Worm (Caenorhabditis elegans) whole organism, L2 larva: ENCODE results near the gene sdz-19.

Source experiments
- C34F6.9 ChIP-seq: fragments of 150-350 bp; optimal IDR thresholded peaks from 2 replicates; lab custom pipeline; 2014; ENCODE audit warnings: missing biosample characterization, missing genetic modification characterization
- F13H6.1 ChIP-seq: sonication (generic microtip); optimal IDR thresholded peaks from 2 replicates; lab custom pipeline; 2016; ENCODE audit warnings: missing genetic modification characterization, missing compliant biosample characterization
- R02D3.7 ChIP-seq: fragments of 150-350 bp; optimal IDR thresholded peaks from 2 replicates; lab custom pipeline; 2014; ENCODE audit warnings: missing biosample characterization, missing genetic modification characterization
- Y55F3AM.14 ChIP-seq: fragments of 200-800 bp; sonication (Bioruptor generic); optimal IDR thresholded peaks from 2 replicates; lab custom pipeline; 2018; ENCODE audit warnings: mild to moderate bottlenecking, missing genetic modification characterization, missing compliant biosample characterization
- ZK546.5 ChIP-seq: sonication (generic microtip); optimal IDR thresholded peaks from 2 replicates; lab custom pipeline; 2017; ENCODE audit warnings: missing biosample characterization, missing genetic modification characterization
- alr-1 ChIP-seq: fragments of 150-350 bp; optimal IDR thresholded peaks from 2 replicates; lab custom pipeline; 2014; ENCODE audit warnings: missing biosample characterization, missing genetic modification characterization
- aly-2 ChIP-seq: fragments of 150-350 bp; optimal IDR thresholded peaks from 2 replicates; lab custom pipeline; 2014; ENCODE audit warnings: missing biosample characterization, missing genetic modification characterization
- ama-1 ChIP-seq: fragments of 150-350 bp; optimal IDR thresholded peaks from 2 replicates; lab custom pipeline; 2018; ENCODE audit warnings: inconsistent platforms
- blmp-1 ChIP-seq: sonication (generic microtip); optimal IDR thresholded peaks from 2 replicates; lab custom pipeline; 2017; ENCODE audit warnings: missing genetic modification characterization, mild to moderate bottlenecking, missing compliant biosample characterization, antibody characterized with exemption, moderate library complexity; ENCODE audit not compliant: insufficient read depth
- ceh-16 ChIP-seq: fragments of 150-350 bp; optimal IDR thresholded peaks from 2 replicates; lab custom pipeline; 2014; ENCODE audit warnings: missing biosample characterization, missing genetic modification characterization
- ceh-82 ChIP-seq: fragments of 150-350 bp; optimal IDR thresholded peaks from 2 replicates; lab custom pipeline; 2014; ENCODE audit warnings: missing biosample characterization, missing genetic modification characterization
- crh-2 ChIP-seq: sonication (generic microtip); optimal IDR thresholded peaks from 2 replicates; lab custom pipeline; 2017; ENCODE audit warnings: missing biosample characterization, missing genetic modification characterization
- dmd-4 ChIP-seq: sonication (generic microtip); optimal IDR thresholded peaks from 2 replicates; lab custom pipeline; 2017; ENCODE audit warnings: missing biosample characterization, missing genetic modification characterization
- egl-27 ChIP-seq: sonication (generic microtip); optimal IDR thresholded peaks from 3 replicates; lab custom pipeline; 2017; ENCODE audit warnings: missing biosample characterization, missing genetic modification reagents, missing genetic modification characterization
- elt-1 ChIP-seq: fragments of 150-350 bp; optimal IDR thresholded peaks from 2 replicates; lab custom pipeline; 2014; ENCODE audit warnings: missing biosample characterization, missing genetic modification characterization
- elt-3 ChIP-seq: sonication (generic microtip); optimal IDR thresholded peaks from 2 replicates; lab custom pipeline; 2017; ENCODE audit warnings: missing biosample characterization, missing genetic modification characterization
- fos-1 ChIP-seq: fragments of 150-350 bp; optimal IDR thresholded peaks from 2 replicates; lab custom pipeline; 2014; ENCODE audit warnings: missing biosample characterization, missing genetic modification characterization
- gmeb-1 ChIP-seq: fragments of 150-350 bp; optimal IDR thresholded peaks from 2 replicates; lab custom pipeline; 2014; ENCODE audit warnings: missing biosample characterization, missing genetic modification characterization
- lin-11 ChIP-seq: fragments of 150-350 bp; sonication (generic microtip); optimal IDR thresholded peaks from 2 replicates; lab custom pipeline; 2014; ENCODE audit warnings: missing biosample characterization, missing genetic modification characterization, inconsistent platforms, mixed read lengths
- lin-13 ChIP-seq: fragments of 150-350 bp; optimal IDR thresholded peaks from 2 replicates; lab custom pipeline; 2014; ENCODE audit warnings: missing biosample characterization, missing genetic modification reagents, missing genetic modification characterization
- lin-39 ChIP-seq: fragments of 150-350 bp; optimal IDR thresholded peaks from 2 replicates; lab custom pipeline; 2014; ENCODE audit warnings: missing biosample characterization, missing genetic modification reagents, missing genetic modification characterization
- lsy-2 ChIP-seq, 2 experiments: fragments of 150-350 bp in 1 of 2; sonication (generic microtip) in 1 of 2; optimal IDR thresholded peaks; 2 replicates each; lab custom pipeline; 2014 to 2017; ENCODE audit warnings: missing biosample characterization in 2 of 2, missing genetic modification characterization in 2 of 2
- mab-5 ChIP-seq: fragments of 150-350 bp; optimal IDR thresholded peaks from 2 replicates; lab custom pipeline; 2014; ENCODE audit warnings: missing biosample characterization, missing genetic modification characterization
- mbf-1 ChIP-seq: sonication (generic microtip); optimal IDR thresholded peaks from 2 replicates; lab custom pipeline; 2017; ENCODE audit warnings: missing biosample characterization, missing genetic modification characterization
- mdl-1 ChIP-seq, 2 experiments: fragments of 150-350 bp in 1 of 2; sonication (generic microtip) in 1 of 2; optimal IDR thresholded peaks; 2 replicates each; lab custom pipeline; 2017; ENCODE audit warnings: missing biosample characterization in 2 of 2, missing genetic modification characterization in 2 of 2
- nhr-10 ChIP-seq: sonication (generic microtip); optimal IDR thresholded peaks from 2 replicates; lab custom pipeline; 2017; ENCODE audit warnings: missing biosample characterization, missing genetic modification characterization
- nhr-11 ChIP-seq: fragments of 150-350 bp; optimal IDR thresholded peaks from 2 replicates; lab custom pipeline; 2014; ENCODE audit warnings: missing biosample characterization, missing genetic modification characterization
- nhr-12 ChIP-seq: fragments of 150-350 bp; optimal IDR thresholded peaks from 2 replicates; lab custom pipeline; 2014; ENCODE audit warnings: missing biosample characterization, missing genetic modification characterization
- nhr-129 ChIP-seq: fragments of 150-350 bp; optimal IDR thresholded peaks from 2 replicates; lab custom pipeline; 2014; ENCODE audit warnings: missing biosample characterization, missing genetic modification characterization
- nhr-21 ChIP-seq: fragments of 150-350 bp; optimal IDR thresholded peaks from 2 replicates; lab custom pipeline; 2014; ENCODE audit warnings: missing biosample characterization, missing genetic modification characterization
- nhr-23 ChIP-seq: fragments of 150-350 bp; optimal IDR thresholded peaks from 2 replicates; lab custom pipeline; 2014; ENCODE audit warnings: missing biosample characterization, missing genetic modification reagents, missing genetic modification characterization
- nhr-237 ChIP-seq: fragments of 150-350 bp; optimal IDR thresholded peaks from 2 replicates; lab custom pipeline; 2014; ENCODE audit warnings: missing biosample characterization, missing genetic modification characterization
- nhr-25 ChIP-seq: fragments of 150-350 bp; sonication (generic microtip); optimal IDR thresholded peaks from 3 replicates; lab custom pipeline; 2014; ENCODE audit warnings: missing biosample characterization, missing genetic modification characterization
- nhr-6 ChIP-seq: fragments of 150-350 bp; optimal IDR thresholded peaks from 2 replicates; lab custom pipeline; 2014; ENCODE audit warnings: missing biosample characterization, missing genetic modification characterization
- nhr-77 ChIP-seq: fragments of 150-350 bp; optimal IDR thresholded peaks from 2 replicates; lab custom pipeline; 2014; ENCODE audit warnings: missing biosample characterization, missing genetic modification characterization
- peb-1 ChIP-seq: fragments of 150-350 bp; optimal IDR thresholded peaks from 2 replicates; lab custom pipeline; 2014; ENCODE audit warnings: missing biosample characterization, missing genetic modification characterization
- sem-4 ChIP-seq: fragments of 150-350 bp; optimal IDR thresholded peaks from 2 replicates; lab custom pipeline; 2014; ENCODE audit warnings: missing biosample characterization, missing genetic modification reagents, missing genetic modification characterization
- skn-1 ChIP-seq: sonication (generic microtip); optimal IDR thresholded peaks from 2 replicates; lab custom pipeline; 2017; ENCODE audit warnings: missing biosample characterization, missing genetic modification characterization
- sma-3 ChIP-seq: sonication (generic microtip); optimal IDR thresholded peaks from 2 replicates; lab custom pipeline; 2016; ENCODE audit warnings: missing genetic modification reagents, missing genetic modification characterization, missing compliant biosample characterization
- sma-9 ChIP-seq, 2 experiments: fragments of 150-350 bp in 1 of 2; sonication (generic microtip) in 1 of 2; optimal IDR thresholded peaks; 2 replicates each; lab custom pipeline; 2014 to 2016; ENCODE audit warnings: missing genetic modification characterization in 2 of 2, mild to moderate bottlenecking in 1 of 2, missing biosample characterization in 1 of 2, missing compliant biosample characterization in 1 of 2, missing genetic modification reagents in 1 of 2, moderate library complexity in 1 of 2
- snpc-4 ChIP-seq: fragments of 150-350 bp; optimal IDR thresholded peaks from 2 replicates; lab custom pipeline; 2014; ENCODE audit warnings: missing biosample characterization, missing genetic modification characterization
- unc-39 ChIP-seq: fragments of 150-350 bp; optimal IDR thresholded peaks from 2 replicates; lab custom pipeline; 2014; ENCODE audit warnings: missing biosample characterization, missing genetic modification characterization
- unc-62 ChIP-seq: fragments of 150-350 bp; optimal IDR thresholded peaks from 2 replicates; lab custom pipeline; 2014; ENCODE audit warnings: missing biosample characterization, missing genetic modification reagents, missing genetic modification characterization
- zag-1 ChIP-seq: fragments of 150-350 bp; optimal IDR thresholded peaks from 2 replicates; lab custom pipeline; 2014; ENCODE audit warnings: missing biosample characterization, missing genetic modification characterization
- ztf-1 ChIP-seq: fragments of 200-800 bp; sonication (Bioruptor generic); conservative IDR thresholded peaks from 2 replicates; pipeline ENCODE4 v1.3.6; 2022; ENCODE audit warnings: missing genetic modification characterization, missing compliant biosample characterization
- ztf-11 ChIP-seq: sonication (generic microtip); optimal IDR thresholded peaks from 2 replicates; lab custom pipeline; 2017; ENCODE audit warnings: missing biosample characterization, missing genetic modification characterization
- ztf-4 ChIP-seq: fragments of 150-350 bp; optimal IDR thresholded peaks from 2 replicates; lab custom pipeline; 2014; ENCODE audit warnings: missing biosample characterization, missing genetic modification characterization

The sdz-19 gene

ce11 chrX:12484749-12485148 is 18.4 kb downstream of the sdz-19 start, which contains the start of gene tbc-13:
TSS of gene tbc-13 (plus strand) at chrX:12485049.
- TF ChIP-seq ztf-11 (tag; lab: Kevin White, UChicago) = no peak
- no peak for TF ChIP-seq ztf-4
- no peak for TF ChIP-seq unc-39 (tag; lab: Kevin White, UChicago)
- no peak for TF ChIP-seq zag-1 (tag; lab: Kevin White, UChicago)
- no peak for TF ChIP-seq C34F6.9 (tag; lab: Kevin White, UChicago)
- no peak for TF ChIP-seq skn-1

ce11 chrX:12484078-12484477 is 19.1 kb downstream of the sdz-19 start:
- no peak for TF ChIP-seq nhr-23 (tag; lab: Kevin White, UChicago)
- TF ChIP-seq lin-11 (tag; lab: Kevin White, UChicago) = no peak
- no peak for TF ChIP-seq nhr-25
- no peak for TF ChIP-seq egl-27 (tag; lab: Kevin White, UChicago)
- TF ChIP-seq nhr-237 (tag; lab: Kevin White, UChicago) = no peak
- no peak for TF ChIP-seq sma-9 (GFP tag; optimal IDR thresholded peaks at IDR 0.05; lab: Kevin White, UChicago)
- no peak for TF ChIP-seq sma-9 (tag; optimal IDR thresholded peaks at IDR 0.05; lab: Kevin White, UChicago)
- no peak for TF ChIP-seq crh-2
- no peak for TF ChIP-seq sem-4 (tag; lab: Kevin White, UChicago)
- no peak for TF ChIP-seq ceh-16 (tag; lab: Kevin White, UChicago)
- TF ChIP-seq ztf-4 = no peak
- TF ChIP-seq dmd-4 (tag; lab: Kevin White, UChicago) = no peak

ce11 chrX:12480447-12480998 is 22.6 kb downstream of the sdz-19 start, which contains the start of gene atf-6:
TSS of gene atf-6 (plus strand) at chrX:12480948.
- peak; percentile 85 for TF ChIP-seq sma-9 (GFP tag; optimal IDR thresholded peaks at IDR 0.05; lab: Kevin White, UChicago)
- TF ChIP-seq sma-9 (tag; optimal IDR thresholded peaks at IDR 0.05; lab: Kevin White, UChicago) = no peak
- peak; percentile 76 for TF ChIP-seq ceh-16 (tag; lab: Kevin White, UChicago)
- no peak for TF ChIP-seq elt-1 (tag; lab: Kevin White, UChicago)
- no peak for TF ChIP-seq ama-1 (lab: Kevin White, UChicago)
- TF ChIP-seq ztf-1 = no peak
- no peak for TF ChIP-seq nhr-25
- TF ChIP-seq blmp-1 (tag; lab: Kevin White, UChicago) = peak; percentile 41
- peak; percentile 85 for TF ChIP-seq lin-13 (GFP tag; lab: Kevin White, UChicago)
- TF ChIP-seq gmeb-1 (tag; lab: Kevin White, UChicago) = peak; percentile 71
- TF ChIP-seq alr-1 (tag; lab: Kevin White, UChicago) = no peak
- TF ChIP-seq elt-3 (tag; lab: Kevin White, UChicago) = no peak
- no peak for TF ChIP-seq ztf-11 (tag; lab: Kevin White, UChicago)
- peak; percentile 52 for TF ChIP-seq ztf-4
- TF ChIP-seq nhr-129 (tag; lab: Kevin White, UChicago) = peak; percentile 86
- no peak for TF ChIP-seq nhr-23 (tag; lab: Kevin White, UChicago)
- peak; percentile 37 for TF ChIP-seq snpc-4
- TF ChIP-seq nhr-10 (tag; lab: Kevin White, UChicago) = no peak
- peak; percentile 64 for TF ChIP-seq Y55F3AM.14 (GFP tag; lab: Kevin White, UChicago)
- no peak for TF ChIP-seq mbf-1 (tag; lab: Kevin White, UChicago)
- TF ChIP-seq nhr-21 (tag; lab: Kevin White, UChicago) = peak; percentile 73
- TF ChIP-seq zag-1 (tag; lab: Kevin White, UChicago) = peak; percentile 90
- peak; percentile 93 for TF ChIP-seq sma-3 (GFP tag; lab: Kevin White, UChicago)
- TF ChIP-seq nhr-11 (tag; lab: Kevin White, UChicago) = no peak
- TF ChIP-seq lin-39 (tag; lab: Kevin White, UChicago) = no peak
- no peak for TF ChIP-seq nhr-237 (tag; lab: Kevin White, UChicago)
- TF ChIP-seq C34F6.9 (tag; lab: Kevin White, UChicago) = peak; percentile 83
- peak; percentile 72 for TF ChIP-seq fos-1 (tag; lab: Kevin White, UChicago)
- TF ChIP-seq sem-4 (tag; lab: Kevin White, UChicago) = peak; percentile 77
- peak; percentile 29 to 79 for TF ChIP-seq mdl-1 (tag; optimal IDR thresholded peaks at IDR 0.05; lab: Kevin White, UChicago)
- TF ChIP-seq dmd-4 (tag; lab: Kevin White, UChicago) = no peak
- TF ChIP-seq R02D3.7 (tag; lab: Kevin White, UChicago) = no peak
- TF ChIP-seq nhr-77 (tag; lab: Kevin White, UChicago) = no peak
- TF ChIP-seq mab-5 (tag; lab: Kevin White, UChicago) = peak; percentile 85
- peak; percentile 31 for TF ChIP-seq nhr-6
- TF ChIP-seq lsy-2 (tag; optimal IDR thresholded peaks at IDR 0.05; lab: Kevin White, UChicago) = peak in 1 of 2 experiments; percentile 77
- TF ChIP-seq unc-62 = no peak
- peak; percentile 40 for TF ChIP-seq egl-27 (tag; lab: Kevin White, UChicago)
- TF ChIP-seq ZK546.5 (tag; lab: Kevin White, UChicago) = no peak
- TF ChIP-seq unc-39 (tag; lab: Kevin White, UChicago) = no peak
- TF ChIP-seq aly-2 (tag; lab: Kevin White, UChicago) = no peak
- TF ChIP-seq nhr-12 = no peak
- peak; percentile 95 for TF ChIP-seq F13H6.1 (tag; lab: Kevin White, UChicago)
- TF ChIP-seq skn-1 = no peak
- TF ChIP-seq ceh-82 (tag; lab: Kevin White, UChicago) = peak; percentile 52
- TF ChIP-seq crh-2 = peak; percentile 84
- peak; percentile 67 for TF ChIP-seq peb-1
- TF ChIP-seq lin-11 (tag; lab: Kevin White, UChicago) = peak; percentile 61
